Worm (Caenorhabditis elegans): ENCODE results near the gene unc-7.

- TF ChIP-seq ceh-16 (tag; optimal IDR thresholded peaks at IDR 0.05) = no peak
- no peak for TF ChIP-seq snpc-4 (tag; optimal IDR thresholded peaks at IDR 0.05)
Observed at ce11 chrX:15116514-15116913, 31.0 kb downstream of the unc-7 start, which contains the start of gene R07D5.2.
